Fruit fly (Drosophila melanogaster): Measurements from ENCODE around the gene t-cup.

Gene t-cup

DNA sequence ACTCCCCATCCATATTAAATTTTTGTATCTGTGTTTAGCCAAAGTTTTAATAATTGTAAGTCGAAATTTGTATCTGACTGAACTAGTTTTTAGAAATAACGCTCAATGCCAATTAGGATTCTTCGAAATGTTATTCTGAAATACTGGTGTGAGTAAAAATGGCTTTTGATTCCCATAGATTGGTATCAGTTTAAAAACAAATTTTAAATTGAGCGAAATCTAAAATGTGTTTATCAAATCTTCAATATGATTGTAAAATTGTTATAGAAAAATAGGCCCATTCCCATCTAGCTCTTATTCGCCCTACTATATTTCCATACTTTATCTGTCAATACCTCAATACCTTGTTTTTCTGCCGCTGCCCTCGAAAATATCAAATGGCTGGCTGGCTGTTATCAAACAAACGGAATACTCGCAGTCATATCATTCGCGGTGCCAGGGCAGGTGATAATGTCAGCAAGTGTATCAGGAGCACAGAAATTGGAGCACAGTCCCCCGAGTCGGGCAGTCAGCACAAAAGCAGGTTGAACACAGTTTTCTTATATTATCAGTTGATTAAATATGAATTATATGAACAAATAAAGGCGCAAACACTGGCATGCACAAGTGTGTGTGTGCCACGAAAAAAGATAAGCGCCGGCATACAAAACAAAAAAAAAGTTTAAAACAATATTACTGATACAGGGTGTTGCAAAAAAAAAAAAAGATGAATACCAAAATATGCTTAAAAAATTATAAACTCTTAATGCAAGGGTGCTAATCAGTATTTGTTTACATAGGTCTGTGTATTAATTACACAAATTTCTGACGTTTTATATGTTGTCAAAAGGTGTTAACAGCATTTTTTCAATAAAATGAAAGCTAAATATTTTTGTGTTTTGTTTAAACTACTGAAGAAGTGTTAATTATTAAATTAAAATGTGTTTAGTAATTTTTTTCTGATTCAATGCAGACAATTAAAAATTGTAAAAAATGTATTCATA is at the start of gene t-cup:
Gene t-cup (minus strand): TSS at position 51 of the 983 bp plus-strand sequence.
- TF ChIP-seq CG7045 (GFP tag; optimal IDR thresholded peaks at IDR 0.05) (peak; percentile 81), CG11617 (GFP tag; optimal IDR thresholded peaks at IDR 0.05) (peak; percentile 84), Clk (GFP tag; optimal IDR thresholded peaks at IDR 0.05) (peak; percentile 54), kay (GFP tag; ENCODE audit: borderline replicate concordance) (peak; percentile 86), CG5204 (GFP tag; optimal IDR thresholded peaks at IDR 0.05) (peak; percentile 70), cnc (optimal IDR thresholded peaks at IDR 0.05) (no peak), toe (GFP tag; optimal IDR thresholded peaks at IDR 0.05) (no peak), CG7101 (tag; optimal IDR thresholded peaks at IDR 0.05) (peak; percentile 74), bab1 (GFP tag; optimal IDR thresholded peaks at IDR 0.05) (no peak), ovo (GFP tag; optimal IDR thresholded peaks at IDR 0.05) (peak; percentile 63), CG14711 (tag; optimal IDR thresholded peaks at IDR 0.05) (peak; percentile 0), Crg-1 (GFP tag; optimal IDR thresholded peaks at IDR 0.05) (peak; percentile 57), CG12768 (GFP tag; optimal IDR thresholded peaks at IDR 0.05) (peak; percentile 90), pad (GFP tag; optimal IDR thresholded peaks at IDR 0.05) (peak; percentile 59), tj (GFP tag; optimal IDR thresholded peaks at IDR 0.05) (peak; percentile 81), CG1620 (GFP tag; optimal IDR thresholded peaks at IDR 0.05) (peak; percentile 29), cic (GFP tag; optimal IDR thresholded peaks at IDR 0.05) (peak; percentile 95), Mnt (GFP tag; optimal IDR thresholded peaks at IDR 0.05) (peak; percentile 79), Hr96 (GFP tag; optimal IDR thresholded peaks at IDR 0.05) (peak; percentile 47), CG33017 (tag; optimal IDR thresholded peaks at IDR 0.05) (peak; percentile 78)

DNA sequence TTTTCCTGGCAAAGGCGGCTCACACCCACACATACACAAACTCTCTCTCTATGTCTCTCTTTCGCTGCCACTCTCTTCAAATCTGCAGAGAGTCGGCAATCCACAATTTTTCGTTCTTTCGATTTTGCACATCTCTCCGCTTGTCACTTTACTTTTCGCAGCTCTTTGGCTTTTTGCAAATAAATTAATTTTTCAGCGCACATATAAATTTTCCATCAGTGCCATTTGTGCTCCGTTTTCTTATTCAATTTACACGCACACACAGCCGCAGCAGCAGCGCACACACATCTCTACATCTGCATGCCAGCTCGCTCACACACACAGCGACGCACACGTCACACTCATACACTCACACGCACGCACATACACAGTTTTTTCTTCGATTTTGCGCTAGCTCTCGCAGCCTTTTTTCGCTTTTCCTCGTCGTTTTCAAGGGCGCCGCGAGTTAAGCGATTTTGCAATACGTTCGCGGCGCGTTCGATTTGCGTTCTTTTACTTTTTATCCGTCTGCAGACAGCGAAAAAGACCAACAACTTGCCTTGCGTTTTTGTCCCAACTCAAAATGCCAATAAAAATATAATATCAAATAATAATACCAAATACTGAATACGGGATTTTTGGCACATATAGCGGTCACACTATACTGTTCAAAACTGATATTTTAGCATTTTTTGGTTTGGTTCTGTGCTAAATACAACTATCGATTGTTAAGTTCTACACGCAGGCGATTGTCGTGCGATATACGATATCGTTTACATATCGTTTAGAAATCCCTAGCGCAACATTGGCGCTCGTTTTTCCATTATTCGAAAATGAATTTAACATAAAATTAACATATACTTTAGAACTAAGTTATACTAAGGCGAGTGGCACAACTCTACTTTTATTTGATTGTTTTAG is 49.2 kb upstream of the t-cup start, which contains the start of gene bun:
Gene bun (minus strand): TSS at position 569 of the 900 bp plus-strand sequence.
- TF ChIP-seq Clk (GFP tag; optimal IDR thresholded peaks at IDR 0.05) (no peak), kay (GFP tag; ENCODE audit: borderline replicate concordance) (peak; percentile 69), CG7101 (tag; optimal IDR thresholded peaks at IDR 0.05) (no peak), cic (GFP tag; optimal IDR thresholded peaks at IDR 0.05) (no peak), cnc (optimal IDR thresholded peaks at IDR 0.05) (no peak), CG14711 (tag; optimal IDR thresholded peaks at IDR 0.05) (no peak), pad (GFP tag; optimal IDR thresholded peaks at IDR 0.05) (no peak), toe (GFP tag; optimal IDR thresholded peaks at IDR 0.05) (no peak), tj (GFP tag; optimal IDR thresholded peaks at IDR 0.05) (peak; percentile 11), Hr96 (GFP tag; optimal IDR thresholded peaks at IDR 0.05) (no peak), CG33017 (tag; optimal IDR thresholded peaks at IDR 0.05) (peak; percentile 8), CG12768 (GFP tag; optimal IDR thresholded peaks at IDR 0.05) (no peak), Mnt (GFP tag; optimal IDR thresholded peaks at IDR 0.05) (peak; percentile 34), CG1620 (GFP tag; optimal IDR thresholded peaks at IDR 0.05) (peak; percentile 17), bab1 (GFP tag; optimal IDR thresholded peaks at IDR 0.05) (peak; percentile 37), CG7045 (GFP tag; optimal IDR thresholded peaks at IDR 0.05) (no peak), Crg-1 (GFP tag; optimal IDR thresholded peaks at IDR 0.05) (no peak)

DNA sequence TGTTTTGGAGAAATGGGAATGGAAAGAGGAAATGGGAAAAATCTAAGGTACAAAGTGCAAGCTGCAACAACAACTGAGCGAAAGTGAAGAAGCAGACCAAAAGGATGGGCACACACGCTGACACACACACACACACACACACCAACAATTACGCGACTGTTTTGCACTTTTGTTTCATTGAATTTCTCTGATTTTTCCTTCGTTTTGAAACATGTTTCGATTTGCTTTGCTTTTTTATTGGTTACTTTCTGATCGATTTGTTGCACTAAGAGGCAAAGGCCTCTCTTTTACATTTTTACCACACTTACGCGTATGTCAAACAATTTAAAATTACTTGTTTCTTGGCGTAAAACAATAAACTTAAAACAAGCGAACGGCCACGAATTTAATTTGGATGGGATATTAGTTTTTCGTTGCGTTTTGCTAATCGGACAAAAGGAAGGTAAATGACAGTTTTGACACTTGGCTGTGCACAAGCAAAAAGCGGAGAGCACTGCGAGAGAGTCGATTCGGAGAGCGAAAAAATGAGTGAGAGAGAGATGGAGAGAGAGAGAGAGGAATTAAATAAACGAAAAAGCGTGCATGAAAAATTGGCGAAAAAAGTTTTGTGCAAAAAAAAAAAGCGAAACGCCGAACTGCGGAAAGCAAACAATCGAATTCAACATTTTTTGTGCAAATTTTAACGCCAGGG is 48.3 kb upstream of the t-cup start:
- TF ChIP-seq CG12768 (GFP tag; optimal IDR thresholded peaks at IDR 0.05) (peak; percentile 26), bab1 (GFP tag; optimal IDR thresholded peaks at IDR 0.05) (no peak), Hr96 (GFP tag; optimal IDR thresholded peaks at IDR 0.05) (no peak)

DNA sequence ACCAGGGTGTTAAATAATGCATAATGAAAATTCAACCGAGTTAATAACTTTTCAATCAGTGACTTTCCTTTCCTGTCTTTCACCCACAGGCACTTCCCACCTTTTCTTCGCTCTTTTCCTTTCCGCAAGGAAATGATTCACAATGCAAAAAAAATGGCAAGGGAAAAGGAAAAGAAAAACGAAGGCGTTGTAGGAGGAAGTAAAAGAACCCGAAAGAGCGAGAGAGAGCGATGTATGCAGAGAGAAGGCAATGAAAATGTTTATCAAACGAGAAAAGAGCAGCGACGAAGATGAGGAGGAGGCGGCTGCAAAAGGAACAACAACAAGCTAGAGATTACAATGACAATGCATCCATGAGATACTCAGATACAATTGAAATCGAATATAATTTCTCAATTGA is 46.7 kb upstream of the t-cup start:
- TF ChIP-seq Clk (GFP tag; optimal IDR thresholded peaks at IDR 0.05): no peak

DNA sequence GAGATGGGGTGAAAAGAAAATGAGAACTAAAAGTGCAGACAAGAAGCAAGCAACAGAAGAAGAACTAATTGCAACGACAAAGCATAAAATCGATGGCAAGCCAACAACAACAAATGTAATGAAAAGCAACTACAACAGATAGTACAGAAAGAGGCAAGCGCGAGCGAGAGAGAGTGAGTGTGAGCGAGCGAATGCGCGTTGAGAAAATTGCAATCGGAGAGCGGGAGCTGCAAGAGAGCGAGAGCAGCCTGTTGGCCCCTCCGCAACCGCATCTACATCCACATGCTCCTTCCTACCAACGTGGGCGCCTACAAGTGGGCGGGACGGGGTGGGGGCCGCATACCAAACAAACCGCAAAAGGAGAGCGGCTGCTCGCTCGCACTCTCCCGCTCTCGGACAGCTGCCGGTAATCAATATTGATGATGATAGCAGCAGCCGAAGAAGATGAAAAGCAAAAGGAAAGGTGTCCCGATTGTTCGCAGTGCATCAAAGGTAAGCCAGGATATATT is 46.0 kb upstream of the t-cup start:
- TF ChIP-seq cnc (optimal IDR thresholded peaks at IDR 0.05) (no peak), Mnt (GFP tag; optimal IDR thresholded peaks at IDR 0.05) (peak; percentile 48), CG1620 (GFP tag; optimal IDR thresholded peaks at IDR 0.05) (no peak), CG7101 (tag; optimal IDR thresholded peaks at IDR 0.05) (no peak), CG33017 (tag; optimal IDR thresholded peaks at IDR 0.05) (no peak), CG11617 (GFP tag; optimal IDR thresholded peaks at IDR 0.05) (peak; percentile 22), CG5204 (GFP tag; optimal IDR thresholded peaks at IDR 0.05) (no peak), CG14711 (tag; optimal IDR thresholded peaks at IDR 0.05) (no peak), cic (GFP tag; optimal IDR thresholded peaks at IDR 0.05) (peak; percentile 84), pad (GFP tag; optimal IDR thresholded peaks at IDR 0.05) (peak; percentile 31), Crg-1 (GFP tag; optimal IDR thresholded peaks at IDR 0.05) (no peak), kay (GFP tag; ENCODE audit: borderline replicate concordance) (no peak), ovo (GFP tag; optimal IDR thresholded peaks at IDR 0.05) (no peak), CG7045 (GFP tag; optimal IDR thresholded peaks at IDR 0.05) (peak; percentile 52), CG12768 (GFP tag; optimal IDR thresholded peaks at IDR 0.05) (peak; percentile 74), bab1 (GFP tag; optimal IDR thresholded peaks at IDR 0.05) (no peak), toe (GFP tag; optimal IDR thresholded peaks at IDR 0.05) (no peak), tj (GFP tag; optimal IDR thresholded peaks at IDR 0.05) (peak; percentile 70), Clk (GFP tag; optimal IDR thresholded peaks at IDR 0.05) (peak; percentile 48), Hr96 (GFP tag; optimal IDR thresholded peaks at IDR 0.05) (no peak)

All from whole organism, adult.